Worm (Caenorhabditis elegans) whole organism, early embryonic: ENCODE measurements around the gene rgs-3.

ENCODE experiments used
- F13C5.2 ChIP-seq: sonication (generic microtip); optimal IDR thresholded peaks from 2 replicates; lab custom pipeline; 2017; ENCODE audit warnings: mild to moderate bottlenecking, missing genetic modification characterization, inconsistent platforms, missing compliant biosample characterization
- ama-1 ChIP-seq: fragments of 150-350 bp; optimal IDR thresholded peaks from 2 replicates; lab custom pipeline; 2014
- ceh-13 ChIP-seq: fragments of 200-800 bp; sonication (Bioruptor generic); optimal IDR thresholded peaks from 2 replicates; lab custom pipeline; 2018; ENCODE audit warnings: mild to moderate bottlenecking, missing genetic modification characterization, missing compliant biosample characterization
- hmg-4 ChIP-seq: fragments of 200-800 bp; sonication (Bioruptor generic); optimal IDR thresholded peaks from 2 replicates; lab custom pipeline; 2018; ENCODE audit warnings: mild to moderate bottlenecking, missing genetic modification characterization, missing compliant biosample characterization
- tbx-11 ChIP-seq: fragments of 200-800 bp; sonication (Bioruptor generic); IDR thresholded peaks from 2 replicates; pipeline ENCODE4 v1.3.6; 2022; ENCODE audit warnings: missing genetic modification characterization, missing compliant biosample characterization

DNA sequence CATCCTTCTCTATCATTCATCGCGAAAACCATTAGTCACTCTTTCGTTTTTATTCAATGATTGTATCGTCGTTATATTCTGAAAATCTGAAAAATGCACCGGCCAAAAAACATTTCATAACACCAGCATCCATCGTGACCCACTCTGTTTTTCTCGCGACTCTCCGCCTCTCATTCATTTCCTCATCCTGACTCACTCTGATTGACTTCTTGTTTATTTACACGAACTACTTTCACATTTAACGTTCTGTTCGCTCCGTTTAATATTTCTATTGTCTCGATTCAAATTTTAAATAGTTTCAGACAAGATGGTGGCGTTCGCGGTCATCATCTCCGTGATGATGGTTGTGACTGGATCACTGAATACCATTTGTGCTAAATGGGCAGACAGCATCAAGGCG is 23.9 kb downstream of the rgs-3 start, which contains the start of gene C29H12.2:
- no peak for TF ChIP-seq ama-1
- TF ChIP-seq hmg-4 (GFP tag; lab: Kevin White, UChicago) = no peak
- TF ChIP-seq ceh-13 (GFP tag; lab: Kevin White, UChicago) = no peak
- TF ChIP-seq F13C5.2 (tag; lab: Kevin White, UChicago) = no peak
- no peak for TF ChIP-seq tbx-11 (GFP tag; lab: Robert Waterston, UW)
